Fruit fly (Drosophila melanogaster): ENCODE measurements around the gene CG9967.

The CG9967 gene

DNA sequence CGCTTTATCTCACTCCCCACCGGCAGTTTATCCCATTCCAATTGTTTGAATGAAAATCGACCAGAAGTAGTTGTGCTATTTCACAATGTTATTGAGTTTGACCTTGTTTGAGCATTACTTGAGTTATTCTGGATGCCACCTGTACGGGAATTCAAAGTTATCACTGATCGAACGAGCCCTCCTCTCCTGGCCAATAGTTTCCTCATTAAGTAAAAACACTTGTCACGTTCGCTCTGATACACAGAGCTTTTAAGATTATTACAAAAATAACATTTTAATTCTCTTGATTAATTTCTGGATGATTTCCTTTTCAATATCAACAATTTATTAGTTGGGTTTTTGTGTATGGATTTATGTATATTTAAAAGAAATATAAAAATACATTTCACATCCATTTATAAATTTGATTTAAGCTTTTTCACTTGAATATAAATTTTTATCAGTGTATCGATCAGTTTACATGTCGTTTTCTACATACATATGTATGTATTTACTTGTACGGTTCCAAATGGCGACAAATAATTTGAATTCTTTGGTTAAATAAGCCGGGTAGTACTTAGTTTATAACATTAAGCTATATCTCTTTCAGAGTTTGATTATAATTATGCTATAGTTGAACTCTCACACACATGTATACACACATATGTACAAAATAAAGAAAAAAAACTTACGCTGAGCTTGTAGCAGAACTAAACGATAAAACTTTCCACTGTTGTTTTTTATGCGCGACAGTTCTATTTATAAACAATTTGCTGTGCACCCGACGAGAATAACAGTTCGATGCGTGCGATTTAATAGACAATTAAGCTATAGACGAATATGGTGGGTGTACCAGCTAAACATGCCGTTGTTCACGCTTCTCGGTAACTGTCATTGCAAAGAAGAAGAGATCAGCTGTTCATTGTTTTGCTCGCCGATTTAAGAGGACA is 16.9 kb upstream of the CG9967 start, which contains the start of the genes CG3609 and CG15390 (continued):
- peak; percentile 45 for TF ChIP-seq Abd-B (GFP tag; optimal IDR thresholded peaks at IDR 0.05)
- TF ChIP-seq CG12219 (GFP tag; optimal IDR thresholded peaks at IDR 0.05) = peak; percentile 76
- peak; percentile 76 for TF ChIP-seq eyg (GFP tag; optimal IDR thresholded peaks at IDR 0.05)
- peak; percentile 55 for TF ChIP-seq twi (tag; optimal IDR thresholded peaks at IDR 0.05)
- no peak for TF ChIP-seq sc (optimal IDR thresholded peaks at IDR 0.05)
- no peak for TF ChIP-seq sc (GFP tag; optimal IDR thresholded peaks at IDR 0.05)
- peak; percentile 64 for TF ChIP-seq CG7839 (tag; optimal IDR thresholded peaks at IDR 0.05)
- peak; percentile 45 for TF ChIP-seq CG7928 (GFP tag; optimal IDR thresholded peaks at IDR 0.05)
- peak; percentile 76 for TF ChIP-seq CG31388 (GFP tag; optimal IDR thresholded peaks at IDR 0.05)
- TF ChIP-seq ase (GFP tag; IDR thresholded peaks at IDR 0.05) = peak; percentile 45; the same call in 1 of the 3 replicates
- peak; percentile 56 for TF ChIP-seq CG9437 (GFP tag; optimal IDR thresholded peaks at IDR 0.05)
- TF ChIP-seq CG17361 (GFP tag; IDR thresholded peaks at IDR 0.05) = peak; percentile 69; the same call in 2 of the 3 replicates
- TF ChIP-seq CG4282 (GFP tag; optimal IDR thresholded peaks at IDR 0.05) = peak; percentile 77
- TF ChIP-seq vfl (GFP tag; optimal IDR thresholded peaks at IDR 0.05) = peak; percentile 91
- peak; percentile 70 for TF ChIP-seq CG18011 (GFP tag; optimal IDR thresholded peaks at IDR 0.05)
- TF ChIP-seq unpg (GFP tag; optimal IDR thresholded peaks at IDR 0.05) = peak; percentile 81
- TF ChIP-seq CG4730 (GFP tag; IDR thresholded peaks at IDR 0.05) = peak; percentile 27; the same call in 1 of the 2 replicates
- TF ChIP-seq CG13123 (GFP tag; optimal IDR thresholded peaks at IDR 0.05) = peak; percentile 59
- TF ChIP-seq CG3838 (GFP tag; optimal IDR thresholded peaks at IDR 0.05) = peak; percentile 9
- peak; percentile 86 for TF ChIP-seq CG3847 (GFP tag; IDR thresholded peaks at IDR 0.05)
- peak; percentile 88 for TF ChIP-seq ken (GFP tag; IDR thresholded peaks at IDR 0.05)
- peak; percentile 49 for TF ChIP-seq CG17829 (tag; optimal IDR thresholded peaks at IDR 0.05)
- TF ChIP-seq CG10979 (tag; optimal IDR thresholded peaks at IDR 0.05) = peak; percentile 64
- TF ChIP-seq CG12236 (GFP tag; optimal IDR thresholded peaks at IDR 0.05) = peak; percentile 62
- TF ChIP-seq Gsc (GFP tag; IDR thresholded peaks at IDR 0.05) = no peak
- TF ChIP-seq D19A (tag; optimal IDR thresholded peaks at IDR 0.05) = peak; percentile 53
- peak; percentile 46 for TF ChIP-seq CG2116 (GFP tag; optimal IDR thresholded peaks at IDR 0.05)
- peak; percentile 63 for TF ChIP-seq CG30020 (tag; optimal IDR thresholded peaks at IDR 0.05)
- TF ChIP-seq wor (GFP tag; IDR thresholded peaks at IDR 0.05) = peak; percentile 9; the same call in 1 of the 2 replicates
- peak; percentile 90 for TF ChIP-seq CG7786 (GFP tag; optimal IDR thresholded peaks at IDR 0.05)
- TF ChIP-seq Bgb (GFP tag; IDR thresholded peaks at IDR 0.05; ENCODE audit: partially characterized antibody) = peak; percentile 17; the same call in 1 of the 2 replicates
- TF ChIP-seq Nf-YA (GFP tag; IDR thresholded peaks at IDR 0.05) = peak; percentile 59
- TF ChIP-seq crc (GFP tag; optimal IDR thresholded peaks at IDR 0.05) = peak; percentile 79
- peak; percentile 78 for TF ChIP-seq CG17912 (GFP tag; optimal IDR thresholded peaks at IDR 0.05)
- TF ChIP-seq Lpt (GFP tag; optimal IDR thresholded peaks at IDR 0.05) = no peak
- TF ChIP-seq CG13424 (tag; optimal IDR thresholded peaks at IDR 0.05) = peak; percentile 72
- TF ChIP-seq shn (GFP tag; optimal IDR thresholded peaks at IDR 0.05) = peak; percentile 92
- TF ChIP-seq otp (GFP tag; IDR thresholded peaks at IDR 0.05) = peak; percentile 92
- TF ChIP-seq hkb (optimal IDR thresholded peaks at IDR 0.05) = no peak
- peak; percentile 68 for TF ChIP-seq hkb (GFP tag; IDR thresholded peaks at IDR 0.05)
- peak; percentile 35 for TF ChIP-seq fd96Cb (tag; optimal IDR thresholded peaks at IDR 0.05)
- peak in 1 of 3 experiments; percentile 49 for TF ChIP-seq Stat92E (GFP tag; optimal IDR thresholded peaks at IDR 0.05)
- TF ChIP-seq Trl (optimal IDR thresholded peaks at IDR 0.05) = peak in 1 of 2 experiments; percentile 39
- TF ChIP-seq Trl (GFP tag; optimal IDR thresholded peaks at IDR 0.05) = peak; percentile 92
- peak; percentile 63 for TF ChIP-seq tup (GFP tag; optimal IDR thresholded peaks at IDR 0.05)
- peak; percentile 77 for TF ChIP-seq CG12071 (GFP tag; optimal IDR thresholded peaks at IDR 0.05)
- peak; percentile 33 for TF ChIP-seq CG6813 (GFP tag; optimal IDR thresholded peaks at IDR 0.05)
- peak; percentile 48 for TF ChIP-seq CG16815 (GFP tag; optimal IDR thresholded peaks at IDR 0.05)
- peak; percentile 82 for TF ChIP-seq Mes4 (GFP tag; optimal IDR thresholded peaks at IDR 0.05)
